Fruit fly (Drosophila melanogaster): Measurements from ENCODE around the gene CG14718.

dm6 chr3R:11750294-11750432, 49.7 kb downstream of the CG14718 start, which contains the start of gene CG43062:
- TF ChIP-seq CG7101 (tag; optimal IDR thresholded peaks at IDR 0.05) (no peak), kay (GFP tag; ENCODE audit: borderline replicate concordance) (no peak), CG5204 (GFP tag; optimal IDR thresholded peaks at IDR 0.05) (no peak), cnc (optimal IDR thresholded peaks at IDR 0.05) (no peak), Hr96 (GFP tag; optimal IDR thresholded peaks at IDR 0.05) (no peak), CG11617 (GFP tag; optimal IDR thresholded peaks at IDR 0.05) (no peak), pad (GFP tag; optimal IDR thresholded peaks at IDR 0.05) (no peak), Crg-1 (GFP tag; optimal IDR thresholded peaks at IDR 0.05) (no peak), cic (GFP tag; optimal IDR thresholded peaks at IDR 0.05) (no peak), CG33017 (tag; optimal IDR thresholded peaks at IDR 0.05) (no peak), tj (GFP tag; optimal IDR thresholded peaks at IDR 0.05) (no peak), CG14711 (tag; optimal IDR thresholded peaks at IDR 0.05) (no peak), toe (GFP tag; optimal IDR thresholded peaks at IDR 0.05) (no peak)

All from whole organism, adult.